Worm (Caenorhabditis elegans): ENCODE measurements around the gene T14G8.6.

The T14G8.6 gene

ce11 chrX:12857701-12858100, 4.9 kb downstream of the T14G8.6 start, which contains the start of gene T14G8.2:
Gene T14G8.2, plus strand, starts transcription at chrX:12858001.
- TF ChIP-seq pbrm-1 (GFP tag; IDR thresholded peaks at IDR 0.05) (no peak), Y79H2A.3 (GFP tag; conservative IDR thresholded peaks at IDR 0.05) (no peak), hsf-1 (GFP tag; IDR thresholded peaks at IDR 0.05) (no peak), F57C9.4 (tag; optimal IDR thresholded peaks at IDR 0.05) (no peak), zfh-2 (GFP tag; conservative IDR thresholded peaks at IDR 0.05) (no peak)

ce11 chrX:12854680-12855079, 8.0 kb downstream of the T14G8.6 start:
- peak; percentile 51 for TF ChIP-seq lin-26 (GFP tag; IDR thresholded peaks at IDR 0.05)
- TF ChIP-seq somi-1 (GFP tag; optimal IDR thresholded peaks at IDR 0.05) = no peak
- TF ChIP-seq ztf-18 (tag; optimal IDR thresholded peaks at IDR 0.05) = no peak
- peak; percentile 62 for TF ChIP-seq hmg-1.2 (GFP tag; IDR thresholded peaks at IDR 0.05)
- TF ChIP-seq D2030.7 (GFP tag; IDR thresholded peaks at IDR 0.05) = peak; percentile 65
- 0 out of 2 replicates have a peak, but pooled peaks have one; percentile 19 for TF ChIP-seq egl-44 (GFP tag; IDR thresholded peaks at IDR 0.05)
- TF ChIP-seq ztf-25 (GFP tag; IDR thresholded peaks at IDR 0.05) = 0 out of 2 replicates have a peak, but pooled peaks have one; percentile 51
- TF ChIP-seq nfyb-1 (GFP tag; IDR thresholded peaks at IDR 0.05) = no peak
- no peak for TF ChIP-seq attf-5 (GFP tag; optimal IDR thresholded peaks at IDR 0.05)
- TF ChIP-seq egrh-3 (GFP tag; IDR thresholded peaks at IDR 0.05) = no peak
- TF ChIP-seq rpc-1 (optimal IDR thresholded peaks at IDR 0.05) = peak; percentile 57
- peak; percentile 72 for TF ChIP-seq rpc-1 (tag; optimal IDR thresholded peaks at IDR 0.05)
- 0 out of 2 replicates have a peak, but pooled peaks have one; percentile 26 for TF ChIP-seq ekl-4 (GFP tag; IDR thresholded peaks at IDR 0.05)
- TF ChIP-seq tbp1 (GFP tag; optimal IDR thresholded peaks at IDR 0.05) = peak; percentile 84
- TF ChIP-seq die-1 (tag; optimal IDR thresholded peaks at IDR 0.05) = peak; percentile 53
- TF ChIP-seq B0261.1 (tag; optimal IDR thresholded peaks at IDR 0.05) = peak; percentile 66
- no peak for TF ChIP-seq let-607 (tag; optimal IDR thresholded peaks at IDR 0.05)
- TF ChIP-seq nhr-90 (tag; optimal IDR thresholded peaks at IDR 0.05) = peak; percentile 11
- TF ChIP-seq ets-4 (GFP tag; optimal IDR thresholded peaks at IDR 0.05) = no peak
- no peak for TF ChIP-seq lin-54 (GFP tag; optimal IDR thresholded peaks at IDR 0.05)
- peak; percentile 36; the same call in 1 of the 2 replicates for TF ChIP-seq dox-1 (GFP tag; IDR thresholded peaks at IDR 0.05)
- 0 out of 2 replicates have a peak, but pooled peaks have one; percentile 10 for TF ChIP-seq cebp-1 (GFP tag; IDR thresholded peaks at IDR 0.05)
- TF ChIP-seq cebp-1 (tag; optimal IDR thresholded peaks at IDR 0.05) = no peak
- TF ChIP-seq pbrm-1 (GFP tag; IDR thresholded peaks at IDR 0.05) = peak; percentile 45; the same call in 1 of the 2 replicates
- no peak for TF ChIP-seq dpl-1 (GFP tag; optimal IDR thresholded peaks at IDR 0.05)

- TF ChIP-seq Y53F4B.3 (GFP tag; IDR thresholded peaks at IDR 0.05) (no peak), ceh-40 (GFP tag; IDR thresholded peaks at IDR 0.05) (no peak), aptf-2 (GFP tag; conservative IDR thresholded peaks at IDR 0.05) (no peak)
Measured at ce11 chrX:12854135-12854534, 8.5 kb downstream of the T14G8.6 start.

- TF ChIP-seq him-1 (tag; optimal IDR thresholded peaks at IDR 0.05) (no peak), gei-17 (GFP tag; optimal IDR thresholded peaks at IDR 0.05) (no peak), nhr-80 (tag; optimal IDR thresholded peaks at IDR 0.05) (peak; percentile 37)
Measured at ce11 chrX:12853079-12853478, 9.6 kb downstream of the T14G8.6 start.

All from whole organism, young adult.